Worm (Caenorhabditis elegans) whole organism, late embryonic: Measurements from ENCODE around the gene K10D11.6.
A peak's percentile ranks its signal among the peaks of the same experiment; 100 is the strongest.

Source experiments
- F13H6.1 ChIP-seq: sonication (generic microtip); optimal IDR thresholded peaks from 2 replicates; lab custom pipeline; 2016; ENCODE audit warnings: missing genetic modification characterization, missing compliant biosample characterization
- K02D7.2 ChIP-seq: sonication (generic microtip); optimal IDR thresholded peaks from 2 replicates; lab custom pipeline; 2017; ENCODE audit warnings: mild to moderate bottlenecking, missing genetic modification characterization, missing compliant biosample characterization
- K09A11.1 ChIP-seq: sonication (generic microtip); optimal IDR thresholded peaks from 2 replicates; lab custom pipeline; 2017; ENCODE audit warnings: antibody characterized with exemption, mild to moderate bottlenecking, missing genetic modification characterization, missing compliant biosample characterization; ENCODE audit not compliant: insufficient read depth
- T23F11.4 ChIP-seq: fragments of 200-800 bp; sonication (Bioruptor generic); optimal IDR thresholded peaks from 2 replicates; lab custom pipeline; 2018; ENCODE audit warnings: mild to moderate bottlenecking, missing genetic modification characterization, missing compliant biosample characterization
- ama-1 ChIP-seq: fragments of 150-350 bp; optimal IDR thresholded peaks from 2 replicates; lab custom pipeline; 2014
- ceh-18 ChIP-seq: sonication (generic microtip); optimal IDR thresholded peaks from 2 replicates; lab custom pipeline; 2016; ENCODE audit warnings: missing genetic modification characterization, missing compliant biosample characterization
- ceh-24 ChIP-seq: sonication (generic microtip); optimal IDR thresholded peaks from 2 replicates; lab custom pipeline; 2016; ENCODE audit warnings: mild to moderate bottlenecking, missing genetic modification characterization, missing compliant biosample characterization
- ceh-30 ChIP-seq: fragments of 150-350 bp; optimal IDR thresholded peaks from 2 replicates; lab custom pipeline; 2014; ENCODE audit warnings: missing biosample characterization, missing genetic modification characterization
- ceh-9 ChIP-seq: sonication (generic microtip); optimal IDR thresholded peaks from 2 replicates; lab custom pipeline; 2016; ENCODE audit warnings: mild to moderate bottlenecking, missing genetic modification characterization, inconsistent platforms, missing compliant biosample characterization
- dve-1 ChIP-seq: sonication (generic microtip); optimal IDR thresholded peaks from 2 replicates; lab custom pipeline; 2017; ENCODE audit warnings: antibody characterized with exemption, mild to moderate bottlenecking, missing genetic modification characterization, missing compliant biosample characterization
- elt-2 ChIP-seq: sonication (generic microtip); optimal IDR thresholded peaks from 2 replicates; lab custom pipeline; 2016; ENCODE audit warnings: missing genetic modification reagents, missing genetic modification characterization, missing compliant biosample characterization
- fkh-10 ChIP-seq: fragments of 150-350 bp; optimal IDR thresholded peaks from 2 replicates; lab custom pipeline; 2014; ENCODE audit warnings: missing biosample characterization, missing genetic modification reagents, missing genetic modification characterization
- fkh-6 ChIP-seq: sonication (generic microtip); optimal IDR thresholded peaks from 2 replicates; lab custom pipeline; 2016; ENCODE audit warnings: missing genetic modification characterization, missing compliant biosample characterization
- gmeb-2 ChIP-seq: sonication (generic microtip); optimal IDR thresholded peaks from 2 replicates; lab custom pipeline; 2016; ENCODE audit warnings: missing genetic modification characterization, inconsistent platforms, missing compliant biosample characterization
- hlh-13 ChIP-seq: fragments of 200-800 bp; sonication (Bioruptor generic); optimal IDR thresholded peaks from 2 replicates; lab custom pipeline; 2018; ENCODE audit warnings: mild to moderate bottlenecking, missing genetic modification characterization, missing compliant biosample characterization
- hlh-15 ChIP-seq: sonication (generic microtip); optimal IDR thresholded peaks from 2 replicates; lab custom pipeline; 2016; ENCODE audit warnings: missing genetic modification characterization, missing compliant biosample characterization
- hlh-6 ChIP-seq: sonication (generic microtip); optimal IDR thresholded peaks from 2 replicates; lab custom pipeline; 2016; ENCODE audit warnings: missing genotype, missing genetic modification characterization, missing compliant biosample characterization
- hlh-8 ChIP-seq: sonication (generic microtip); optimal IDR thresholded peaks from 2 replicates; lab custom pipeline; 2016; ENCODE audit warnings: missing genotype, missing genetic modification characterization, missing compliant biosample characterization
- nhr-11 ChIP-seq: fragments of 150-350 bp; optimal IDR thresholded peaks from 2 replicates; lab custom pipeline; 2014; ENCODE audit warnings: missing biosample characterization, missing genetic modification characterization
- nhr-232 ChIP-seq: sonication (generic microtip); optimal IDR thresholded peaks from 2 replicates; lab custom pipeline; 2016; ENCODE audit warnings: missing genetic modification characterization, missing compliant biosample characterization
- npax-4 ChIP-seq: sonication (generic microtip); optimal IDR thresholded peaks from 2 replicates; lab custom pipeline; 2016; ENCODE audit warnings: missing genetic modification characterization, missing compliant biosample characterization
- odd-2 ChIP-seq: sonication (generic microtip); optimal IDR thresholded peaks from 2 replicates; lab custom pipeline; 2017; ENCODE audit warnings: antibody characterized with exemption, mild to moderate bottlenecking, missing genetic modification characterization, missing compliant biosample characterization
- pag-3 ChIP-seq: sonication (generic microtip); optimal IDR thresholded peaks from 2 replicates; lab custom pipeline; 2016; ENCODE audit warnings: missing compliant biosample characterization, missing genetic modification characterization, borderline replicate concordance
- pat-9 ChIP-seq: fragments of 200-800 bp; sonication (Bioruptor generic); optimal IDR thresholded peaks from 2 replicates; lab custom pipeline; 2018; ENCODE audit warnings: mild to moderate bottlenecking, missing genetic modification characterization, moderate library complexity, missing compliant biosample characterization
- pax-1 ChIP-seq: fragments of 150-350 bp; optimal IDR thresholded peaks from 2 replicates; lab custom pipeline; 2014; ENCODE audit warnings: missing biosample characterization, missing genetic modification characterization
- pha-2 ChIP-seq: sonication (generic microtip); optimal IDR thresholded peaks from 2 replicates; lab custom pipeline; 2017; ENCODE audit warnings: mild to moderate bottlenecking, missing genetic modification characterization, missing compliant biosample characterization
- pha-4 ChIP-seq: fragments of 150-350 bp; optimal IDR thresholded peaks from 2 replicates; lab custom pipeline; 2018; ENCODE audit warnings: missing biosample characterization, missing genetic modification reagents, missing genetic modification characterization
- pros-1 ChIP-seq: fragments of 150-350 bp; optimal IDR thresholded peaks from 2 replicates; lab custom pipeline; 2014; ENCODE audit warnings: missing biosample characterization, missing genetic modification reagents, missing genetic modification characterization
- ref-2 ChIP-seq: sonication (generic microtip); optimal IDR thresholded peaks from 2 replicates; lab custom pipeline; 2016; ENCODE audit warnings: missing genetic modification characterization, missing compliant biosample characterization
- rnt-1 ChIP-seq: sonication (generic microtip); optimal IDR thresholded peaks from 2 replicates; lab custom pipeline; 2016; ENCODE audit warnings: missing genetic modification characterization, missing compliant biosample characterization
- sdc-2 ChIP-seq: sonication (generic microtip); optimal IDR thresholded peaks from 2 replicates; lab custom pipeline; 2016; ENCODE audit warnings: missing genotype, missing genetic modification characterization, missing compliant biosample characterization
- sox-4 ChIP-seq: sonication (generic microtip); optimal IDR thresholded peaks from 2 replicates; lab custom pipeline; 2017; ENCODE audit warnings: mild to moderate bottlenecking, missing genetic modification characterization, inconsistent platforms, missing compliant biosample characterization
- tbx-2 ChIP-seq: sonication (generic microtip); optimal IDR thresholded peaks from 2 replicates; lab custom pipeline; 2016; ENCODE audit warnings: missing genetic modification characterization, missing compliant biosample characterization
- unc-55 ChIP-seq: sonication (generic microtip); optimal IDR thresholded peaks from 2 replicates; lab custom pipeline; 2017; ENCODE audit warnings: missing biosample characterization, missing genetic modification reagents, missing genetic modification characterization
- zip-5 ChIP-seq: sonication (generic microtip); optimal IDR thresholded peaks from 2 replicates; lab custom pipeline; 2016; ENCODE audit warnings: missing genetic modification characterization, missing compliant biosample characterization
- ztf-16 ChIP-seq: sonication (generic microtip); optimal IDR thresholded peaks from 2 replicates; lab custom pipeline; 2017; ENCODE audit warnings: missing genetic modification characterization, missing compliant biosample characterization

The K10D11.6 gene

ce11 chrIV:12973336-12973735 is 15.9 kb downstream of the K10D11.6 start, which contains the start of gene F55G11.4:
TSS of gene F55G11.4 (plus strand) at chrIV:12973624.
- no peak for TF ChIP-seq nhr-232 (tag; lab: Kevin White, UChicago)
- TF ChIP-seq elt-2 = peak; percentile 64
- TF ChIP-seq ceh-18 (tag; lab: Kevin White, UChicago) = no peak
- TF ChIP-seq, all 69 proteins: peak for 1

- TF ChIP-seq pat-9 (tag; lab: Kevin White, UChicago) = no peak
- TF ChIP-seq fkh-6 = no peak
These were observed 16.5 kb downstream of the K10D11.6 start for ce11 chrIV:12972780-12973179.

ce11 chrIV:12971994-12972520 is 17.2 kb downstream of the K10D11.6 start:
- TF ChIP-seq zip-5 (tag; lab: Kevin White, UChicago) = no peak
- no peak for TF ChIP-seq hlh-13 (GFP tag; lab: Kevin White, UChicago)
- TF ChIP-seq rnt-1 (tag; lab: Kevin White, UChicago) = no peak
- no peak for TF ChIP-seq ceh-30 (tag; lab: Kevin White, UChicago)
- no peak for TF ChIP-seq pag-3 (tag; lab: Kevin White, UChicago)
- TF ChIP-seq elt-2 = peak; percentile 77
- TF ChIP-seq dve-1 (tag; lab: Kevin White, UChicago) = no peak
- no peak for TF ChIP-seq ref-2 (tag; lab: Kevin White, UChicago)

DNA sequence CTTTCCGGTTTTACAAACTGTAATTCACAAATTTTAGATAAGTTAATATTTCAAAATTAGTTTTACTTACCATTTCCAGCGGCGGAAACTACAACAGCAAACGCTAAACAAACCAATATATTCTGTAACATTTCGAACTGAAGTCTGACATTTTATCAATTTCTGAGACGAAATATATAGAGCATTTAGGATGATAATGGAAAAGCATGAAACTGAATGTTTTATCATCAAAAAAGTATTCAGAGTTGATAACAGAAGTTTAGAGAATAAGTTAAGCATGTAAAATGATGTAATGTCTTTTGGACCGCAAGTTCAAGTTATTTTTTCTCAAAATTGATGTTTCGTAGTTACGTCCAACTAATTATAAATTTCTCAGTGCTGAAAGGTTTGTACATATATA is 20.1 kb downstream of the K10D11.6 start, which contains the start of gene F55G11.2:
Gene F55G11.2 (minus strand): TSS at position 149 of the 400 bp plus-strand sequence.
- no peak for TF ChIP-seq odd-2 (tag; lab: Kevin White, UChicago)
- no peak for TF ChIP-seq pag-3 (tag; lab: Kevin White, UChicago)
- TF ChIP-seq pat-9 (tag; lab: Kevin White, UChicago) = no peak
- no peak for TF ChIP-seq rnt-1 (tag; lab: Kevin White, UChicago)
- no peak for TF ChIP-seq ceh-24 (tag; lab: Kevin White, UChicago)
- no peak for TF ChIP-seq ceh-18 (tag; lab: Kevin White, UChicago)

- TF ChIP-seq gmeb-2 (tag; lab: Kevin White, UChicago) (no peak), pha-2 (no peak), tbx-2 (tag; lab: Kevin White, UChicago) (no peak), fkh-10 (GFP tag; lab: Kevin White, UChicago) (no peak), hlh-6 (tag; lab: Kevin White, UChicago) (no peak), ceh-24 (tag; lab: Kevin White, UChicago) (no peak), nhr-11 (tag; lab: Kevin White, UChicago) (no peak), sdc-2 (tag; lab: Kevin White, UChicago) (no peak), hlh-15 (tag; lab: Kevin White, UChicago) (no peak), pha-4 (tag; lab: Kevin White, UChicago) (no peak)
These were observed 22.0 kb downstream of the K10D11.6 start for ce11 chrIV:12967303-12967702.

- TF ChIP-seq F13H6.1 (tag; lab: Kevin White, UChicago) (no peak), T23F11.4 (GFP tag; lab: Kevin White, UChicago) (no peak), hlh-8 (tag; lab: Kevin White, UChicago) (no peak), pros-1 (no peak), tbx-2 (tag; lab: Kevin White, UChicago) (no peak), sox-4 (tag; lab: Kevin White, UChicago) (no peak), pha-2 (no peak), pax-1 (no peak), K09A11.1 (tag; lab: Kevin White, UChicago) (no peak), ceh-9 (tag; lab: Kevin White, UChicago) (no peak), ztf-16 (tag; lab: Kevin White, UChicago) (no peak), ceh-30 (tag; lab: Kevin White, UChicago) (no peak), K02D7.2 (tag; lab: Kevin White, UChicago) (no peak), ama-1 (lab: Kevin White, UChicago) (no peak), fkh-10 (GFP tag; lab: Kevin White, UChicago) (no peak), unc-55 (GFP tag; lab: Kevin White, UChicago) (no peak), npax-4 (tag; lab: Kevin White, UChicago) (no peak)
These were observed 24.2 kb downstream of the K10D11.6 start, which contains the start of gene dod-22 for ce11 chrIV:12965074-12965473. TSS of gene dod-22 (plus strand) at chrIV:12965374.
